Fruit fly (Drosophila melanogaster) whole organism, embryonic: Measurements from ENCODE around the gene udt.

Source experiments
- ATbp ChIP-seq: fragments of 200-800 bp; sonication (Bioruptor generic); optimal IDR thresholded peaks from 2 replicates; lab custom pipeline; 2017; ENCODE audit warnings: missing biosample characterization, mild to moderate bottlenecking, missing genetic modification characterization, missing genetic modification reagents
- Ada2b ChIP-seq: fragments of 200-800 bp; sonication (Bioruptor generic); IDR thresholded peaks from 2 replicates; pipeline ENCODE4 v1.3.6; 2022; ENCODE audit warnings: missing biosample characterization, missing genetic modification characterization
- Atf6 ChIP-seq: fragments of 200-800 bp; sonication (Bioruptor generic); IDR thresholded peaks from 2 replicates; pipeline ENCODE4 v1.3.6; 2022; ENCODE audit warnings: missing biosample characterization, missing genetic modification characterization
- CG10431 ChIP-seq: fragments of 200-800 bp; sonication (Bioruptor generic); optimal IDR thresholded peaks from 3 replicates; lab custom pipeline; 2018; ENCODE audit warnings: missing biosample characterization, mild to moderate bottlenecking, missing genetic modification characterization
- CG10543 ChIP-seq: fragments of 200-800 bp; sonication (Bioruptor generic); optimal IDR thresholded peaks from 3 replicates; lab custom pipeline; 2017; ENCODE audit warnings: missing biosample characterization, mild to moderate bottlenecking, missing genetic modification characterization, moderate library complexity
- CG10959 ChIP-seq: fragments of 200-800 bp; sonication (Bioruptor generic); IDR thresholded peaks from 2 replicates; pipeline ENCODE4 v1.3.6; 2022; ENCODE audit warnings: missing biosample characterization, missing genetic modification characterization
- CG12659 ChIP-seq: fragments of 200-800 bp; sonication (Bioruptor generic); optimal IDR thresholded peaks from 3 replicates; lab custom pipeline; 2017; ENCODE audit warnings: mild to moderate bottlenecking, missing biosample characterization, missing genetic modification reagents, missing genetic modification characterization
- CG13287 ChIP-seq: fragments of 200-800 bp; sonication (Bioruptor generic); IDR thresholded peaks from 2 replicates; pipeline ENCODE4 v1.3.6; 2022; ENCODE audit warnings: missing biosample characterization, missing genetic modification characterization; ENCODE audit not compliant: partially characterized antibody
- CG15514 ChIP-seq: fragments of 200-800 bp; sonication (Bioruptor generic); optimal IDR thresholded peaks from 3 replicates; lab custom pipeline; 2017; ENCODE audit warnings: missing biosample characterization, missing genetic modification characterization, mild to moderate bottlenecking, moderate library complexity, missing genetic modification reagents
- CG17568 ChIP-seq: fragments of 200-800 bp; sonication (Bioruptor generic); optimal IDR thresholded peaks from 2 replicates; lab custom pipeline; 2018; ENCODE audit warnings: missing biosample characterization, mild to moderate bottlenecking, missing genetic modification characterization, moderate library complexity
- CG18599 ChIP-seq: fragments of 200-800 bp; sonication (Bioruptor generic); optimal IDR thresholded peaks from 3 replicates; lab custom pipeline; 2017; ENCODE audit warnings: missing biosample characterization, missing genetic modification characterization, mild to moderate bottlenecking, moderate library complexity, missing genetic modification reagents
- CG18764 ChIP-seq: fragments of 200-800 bp; sonication (Bioruptor generic); optimal IDR thresholded peaks from 3 replicates; lab custom pipeline; 2016; ENCODE audit warnings: missing biosample characterization, missing genetic modification characterization
- CG30431 ChIP-seq: fragments of 200-800 bp; sonication (Bioruptor generic); optimal IDR thresholded peaks from 2 replicates; lab custom pipeline; 2017; ENCODE audit warnings: missing biosample characterization, missing genetic modification characterization
- CG3163 ChIP-seq: fragments of 200-800 bp; sonication (Bioruptor generic); optimal IDR thresholded peaks from 3 replicates; lab custom pipeline; 2016; ENCODE audit warnings: missing biosample characterization, missing genetic modification characterization
- CG43689 ChIP-seq: fragments of 200-800 bp; sonication (Bioruptor generic); IDR thresholded peaks from 2 replicates; pipeline ENCODE4 v1.3.6; 2022; ENCODE audit warnings: missing biosample characterization, missing genetic modification characterization
- CG6654 ChIP-seq: fragments of 200-800 bp; sonication (Bioruptor generic); optimal IDR thresholded peaks from 2 replicates; lab custom pipeline; 2017; ENCODE audit warnings: missing biosample characterization, mild to moderate bottlenecking, missing genetic modification characterization
- CG7271 ChIP-seq: fragments of 200-800 bp; sonication (Bioruptor generic); optimal IDR thresholded peaks from 2 replicates; lab custom pipeline; 2018; ENCODE audit warnings: missing biosample characterization, mild to moderate bottlenecking, missing genetic modification characterization, moderate library complexity
- CG8089 ChIP-seq: fragments of 200-800 bp; sonication (Bioruptor generic); optimal IDR thresholded peaks from 3 replicates; lab custom pipeline; 2016; ENCODE audit warnings: missing biosample characterization, missing genetic modification characterization
- CG9215 ChIP-seq: fragments of 200-800 bp; sonication (Bioruptor generic); IDR thresholded peaks from 2 replicates; pipeline ENCODE4 v1.3.6; 2022; ENCODE audit warnings: missing biosample characterization, missing genetic modification characterization
- Dad ChIP-seq: fragments of 200-800 bp; sonication (Bioruptor generic); optimal IDR thresholded peaks from 3 replicates; lab custom pipeline; 2016; ENCODE audit warnings: missing biosample characterization, missing genetic modification characterization
- Deaf1 ChIP-seq: fragments of 200-800 bp; optimal IDR thresholded peaks from 3 replicates; lab custom pipeline; 2019; ENCODE audit warnings: missing biosample characterization, mild to moderate bottlenecking, missing genetic modification characterization, moderate library complexity
- Doc2 ChIP-seq: fragments of 200-800 bp; sonication (Bioruptor generic); IDR thresholded peaks from 2 replicates; pipeline ENCODE4 v1.3.6; 2022; ENCODE audit warnings: missing biosample characterization, missing genetic modification characterization
- Fer2 ChIP-seq: fragments of 200-800 bp; sonication (Bioruptor generic); optimal IDR thresholded peaks from 2 replicates; lab custom pipeline; 2018; ENCODE audit warnings: missing biosample characterization, mild to moderate bottlenecking, missing genetic modification characterization, moderate library complexity
- HLHmδ ChIP-seq: fragments of 200-800 bp; sonication (Bioruptor generic); optimal IDR thresholded peaks from 2 replicates; lab custom pipeline; 2018; ENCODE audit warnings: missing biosample characterization, mild to moderate bottlenecking, missing genetic modification characterization, moderate library complexity
- Hey ChIP-seq: fragments of 200-800 bp; sonication (Bioruptor generic); optimal IDR thresholded peaks from 3 replicates; lab custom pipeline; 2018; ENCODE audit warnings: missing biosample characterization, mild to moderate bottlenecking, missing genetic modification characterization
- Jarid2 ChIP-seq: fragments of 200-800 bp; sonication (Bioruptor generic); optimal IDR thresholded peaks from 3 replicates; lab custom pipeline; 2017; ENCODE audit warnings: mild to moderate bottlenecking, missing biosample characterization, missing genetic modification reagents, missing genetic modification characterization
- Max ChIP-seq: fragments of 200-800 bp; sonication (Bioruptor generic); optimal IDR thresholded peaks from 2 replicates; lab custom pipeline; 2016; ENCODE audit warnings: missing biosample characterization, mild to moderate bottlenecking, missing genetic modification characterization
- Mes4 ChIP-seq: fragments of 200-800 bp; sonication (Bioruptor generic); optimal IDR thresholded peaks from 2 replicates; lab custom pipeline; 2016; ENCODE audit warnings: missing biosample characterization, missing genetic modification characterization
- Mrtf ChIP-seq: fragments of 200-800 bp; sonication (Bioruptor generic); IDR thresholded peaks from 3 replicates; pipeline ENCODE4 v1.3.6; 2022; ENCODE audit warnings: missing biosample characterization, missing genetic modification characterization
- NK7.1 ChIP-seq: fragments of 200-800 bp; sonication (Bioruptor generic); optimal IDR thresholded peaks from 3 replicates; lab custom pipeline; 2016; ENCODE audit warnings: missing biosample characterization, missing genetic modification characterization
- Nf-YB ChIP-seq: fragments of 200-800 bp; sonication (Bioruptor generic); optimal IDR thresholded peaks from 3 replicates; lab custom pipeline; 2019; ENCODE audit warnings: missing biosample characterization, mild to moderate bottlenecking, missing genetic modification characterization, moderate library complexity
- Nf-YC ChIP-seq: fragments of 200-800 bp; optimal IDR thresholded peaks from 3 replicates; lab custom pipeline; 2019; ENCODE audit warnings: missing biosample characterization, mild to moderate bottlenecking, missing genetic modification characterization, moderate library complexity
- Pdp1 ChIP-seq, 2 experiments: fragments of 200-800 bp; sonication (Bioruptor generic); optimal IDR thresholded peaks; 3 replicates each; lab custom pipeline; 2016; ENCODE audit warnings: missing biosample characterization in 2 of 2, missing genetic modification characterization in 2 of 2, mild to moderate bottlenecking in 1 of 2, moderate library complexity in 1 of 2
- Scr ChIP-seq: fragments of 200-800 bp; sonication (Bioruptor generic); IDR thresholded peaks from 2 replicates; pipeline ENCODE4 v1.3.6; 2022; ENCODE audit warnings: missing biosample characterization, missing genetic modification characterization; ENCODE audit not compliant: partially characterized antibody
- YL-1 ChIP-seq: fragments of 200-800 bp; sonication (Bioruptor generic); optimal IDR thresholded peaks from 3 replicates; lab custom pipeline; 2017; ENCODE audit warnings: missing biosample characterization, mild to moderate bottlenecking, missing genetic modification characterization
- ab ChIP-seq: fragments of 200-800 bp; sonication (Bioruptor generic); optimal IDR thresholded peaks from 2 replicates; lab custom pipeline; 2016; ENCODE audit warnings: missing biosample characterization, missing genetic modification characterization
- disco-r ChIP-seq: fragments of 200-800 bp; sonication (Bioruptor generic); optimal IDR thresholded peaks from 2 replicates; lab custom pipeline; 2016; ENCODE audit warnings: missing biosample characterization, missing genetic modification characterization
- hkb ChIP-seq, 2 experiments: fragments of 200-800 bp in 1 of 2; fragments of >200 bp in 1 of 2; sonication (Bioruptor generic) in 1 of 2; IDR thresholded peaks in 1 of 2; optimal IDR thresholded peaks in 1 of 2; 2 replicates each; pipeline versions ENCODE4 v1.3.6 to Lab custom; 2017 to 2022; ENCODE audit warnings: missing biosample characterization in 1 of 2, missing genetic modification characterization in 1 of 2
- jumu ChIP-seq: fragments of 200-800 bp; sonication (Bioruptor generic); optimal IDR thresholded peaks from 3 replicates; lab custom pipeline; 2016; ENCODE audit warnings: missing biosample characterization, missing genetic modification characterization
- nau ChIP-seq: fragments of 200-800 bp; sonication (Bioruptor generic); optimal IDR thresholded peaks from 3 replicates; lab custom pipeline; 2017; ENCODE audit warnings: missing biosample characterization, mild to moderate bottlenecking, missing genetic modification characterization, missing genetic modification reagents
- nom ChIP-seq: fragments of 200-800 bp; sonication (Bioruptor generic); optimal IDR thresholded peaks from 2 replicates; lab custom pipeline; 2017; ENCODE audit warnings: missing biosample characterization, missing genetic modification characterization, mild to moderate bottlenecking, moderate library complexity, missing genetic modification reagents
- odd ChIP-seq: fragments of 200-800 bp; sonication (Bioruptor generic); optimal IDR thresholded peaks from 2 replicates; lab custom pipeline; 2017; ENCODE audit warnings: missing biosample characterization, mild to moderate bottlenecking, missing genetic modification characterization
- pfk ChIP-seq: fragments of 200-800 bp; sonication (Bioruptor generic); optimal IDR thresholded peaks from 2 replicates; lab custom pipeline; 2018; ENCODE audit warnings: missing biosample characterization, mild to moderate bottlenecking, missing genetic modification characterization, moderate library complexity
- sima ChIP-seq: fragments of 200-800 bp; sonication (Bioruptor generic); optimal IDR thresholded peaks from 2 replicates; lab custom pipeline; 2016; ENCODE audit warnings: missing biosample characterization, missing genetic modification characterization
- slp2 ChIP-seq: fragments of 200-800 bp; sonication (Bioruptor generic); optimal IDR thresholded peaks from 2 replicates; lab custom pipeline; 2016; ENCODE audit warnings: missing biosample characterization, missing genetic modification characterization
- sqz ChIP-seq: fragments of 200-800 bp; sonication (Bioruptor generic); optimal IDR thresholded peaks from 3 replicates; lab custom pipeline; 2018; ENCODE audit warnings: missing biosample characterization, mild to moderate bottlenecking, missing genetic modification characterization
- ssp ChIP-seq: fragments of 200-800 bp; sonication (Bioruptor generic); IDR thresholded peaks from 2 replicates; pipeline ENCODE4 v1.3.6; 2022; ENCODE audit warnings: missing biosample characterization, missing genetic modification characterization
- tna ChIP-seq: fragments of 200-800 bp; sonication (Bioruptor generic); IDR thresholded peaks from 2 replicates; pipeline ENCODE4 v1.3.6; 2022; ENCODE audit warnings: missing biosample characterization, missing genetic modification characterization; ENCODE audit not compliant: partially characterized antibody
- usp ChIP-seq: fragments of >200 bp; optimal IDR thresholded peaks from 2 replicates; lab custom pipeline; 2017; ENCODE audit warnings: missing biosample characterization, missing genetic modification characterization
- zfh1 ChIP-seq: fragments of 200-800 bp; sonication (Bioruptor generic); IDR thresholded peaks from 3 replicates; pipeline ENCODE4 v1.3.6; 2022; ENCODE audit warnings: missing biosample characterization, missing genetic modification characterization

Gene udt

DNA sequence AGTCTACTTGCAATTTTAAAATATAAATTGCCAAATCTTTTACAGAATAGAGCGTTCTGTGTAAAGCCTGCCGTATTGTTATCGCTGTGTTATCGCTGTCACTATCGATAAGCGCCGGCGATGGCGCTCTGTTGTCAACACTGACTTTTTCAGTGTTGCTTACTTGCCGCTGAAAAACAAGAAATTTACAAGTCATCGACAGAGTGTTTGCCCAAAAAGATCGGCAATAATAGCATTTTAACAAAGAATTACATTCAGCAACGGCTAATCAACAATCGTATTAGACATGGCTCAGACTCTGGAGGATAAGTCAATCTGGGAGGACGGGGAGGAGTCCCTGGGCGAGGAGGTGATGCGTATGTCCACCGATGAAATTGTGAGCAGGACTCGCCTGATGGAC lies 10.3 kb downstream of the udt start, which contains the start of the genes RanBP3 and Rpt5 (continued):
- TF ChIP-seq CG3163 (peak; percentile 63), ATbp (GFP tag; lab: Kevin White, UChicago) (no peak), CG13287 (GFP tag; lab: Robert Waterston, UW) (peak; percentile 88), Mes4 (GFP tag; lab: Kevin White, UChicago) (peak; percentile 9), CG10431 (GFP tag; lab: Kevin White, UChicago) (no peak), YL-1 (GFP tag; lab: Kevin White, UChicago) (peak; percentile 91), CG18599 (GFP tag; lab: Kevin White, UChicago) (peak; percentile 59), CG9215 (GFP tag; lab: Robert Waterston, UW) (peak; percentile 44), ssp (GFP tag; lab: Robert Waterston, UW) (peak; percentile 27; the same call in 1 of the 2 replicates), Pdp1 (GFP tag; optimal IDR thresholded peaks at IDR 0.05; lab: Kevin White, UChicago) (peak; percentile 45 to 68), nom (GFP tag; lab: Kevin White, UChicago) (peak; percentile 62), odd (GFP tag; lab: Kevin White, UChicago) (no peak), Nf-YB (GFP tag; lab: Kevin White, UChicago) (no peak), CG18764 (GFP tag; lab: Kevin White, UChicago) (no peak), sima (GFP tag; lab: Kevin White, UChicago) (no peak), CG12659 (GFP tag; lab: Kevin White, UChicago) (peak; percentile 82), tna (GFP tag; lab: Robert Waterston, UW) (peak; percentile 74), Doc2 (GFP tag; lab: Robert Waterston, UW) (no peak), Nf-YC (tag; lab: Kevin White, UChicago) (no peak), HLHmδ (GFP tag; lab: Kevin White, UChicago) (no peak), CG10959 (GFP tag; lab: Robert Waterston, UW) (no peak), nau (no peak), usp (GFP tag; lab: Kevin White, UChicago) (no peak), sqz (GFP tag; lab: Kevin White, UChicago) (no peak), CG8089 (GFP tag; lab: Kevin White, UChicago) (no peak), Ada2b (GFP tag; lab: Robert Waterston, UW) (no peak), Scr (peak; percentile 81), Mrtf (no peak), CG30431 (GFP tag; lab: Kevin White, UChicago) (no peak), hkb (optimal IDR thresholded peaks at IDR 0.05; lab: Kevin White, UChicago) (no peak), hkb (GFP tag; IDR thresholded peaks at IDR 0.05; lab: Robert Waterston, UW) (0 out of 2 replicates have a peak, but pooled peaks have one; percentile 20), Deaf1 (tag; lab: Kevin White, UChicago) (no peak), CG10543 (no peak), Max (GFP tag; lab: Kevin White, UChicago) (peak; percentile 27), CG43689 (GFP tag; lab: Robert Waterston, UW) (no peak), NK7.1 (GFP tag; lab: Kevin White, UChicago) (peak; percentile 41), slp2 (GFP tag; lab: Kevin White, UChicago) (peak; percentile 0), pfk (GFP tag; lab: Kevin White, UChicago) (no peak), Dad (GFP tag; lab: Kevin White, UChicago) (peak; percentile 45), Fer2 (no peak), disco-r (no peak), jumu (GFP tag; lab: Kevin White, UChicago) (peak; percentile 49), ab (GFP tag; lab: Kevin White, UChicago) (no peak), CG17568 (GFP tag; lab: Kevin White, UChicago) (no peak), Jarid2 (GFP tag; lab: Kevin White, UChicago) (no peak), CG7271 (no peak), CG15514 (GFP tag; lab: Kevin White, UChicago) (peak; percentile 71), CG6654 (no peak), Hey (tag; lab: Kevin White, UChicago) (no peak), Atf6 (GFP tag; lab: Robert Waterston, UW) (no peak), zfh1 (GFP tag; lab: Robert Waterston, UW) (peak; percentile 38; the same call in 1 of the 3 replicates)
